Fruit fly (Drosophila melanogaster) whole organism, embryonic: Measurements from ENCODE around the gene CG42726.

Experiments used
- Abd-B ChIP-seq: fragments of 200-800 bp; sonication (Bioruptor generic); optimal IDR thresholded peaks from 2 replicates; lab custom pipeline; 2018; ENCODE audit warnings: missing biosample characterization, mild to moderate bottlenecking, missing genetic modification characterization, moderate library complexity
- Aef1 ChIP-seq: fragments of 200-800 bp; sonication (Bioruptor generic); IDR thresholded peaks from 3 replicates; pipeline ENCODE4 v1.3.6; 2022; ENCODE audit warnings: missing biosample characterization, missing genetic modification characterization
- Asciz ChIP-seq: fragments of 200-800 bp; sonication (Bioruptor generic); optimal IDR thresholded peaks from 2 replicates; lab custom pipeline; 2017; ENCODE audit warnings: missing biosample characterization, mild to moderate bottlenecking, missing genetic modification characterization, missing genetic modification reagents
- Atf3 ChIP-seq: fragments of 200-800 bp; sonication (Bioruptor generic); optimal IDR thresholded peaks from 3 replicates; lab custom pipeline; 2016; ENCODE audit warnings: missing biosample characterization, missing genetic modification characterization
- Bdp1 ChIP-seq: fragments of 200-800 bp; sonication (Bioruptor generic); optimal IDR thresholded peaks from 3 replicates; lab custom pipeline; 2016; ENCODE audit warnings: missing biosample characterization, missing genetic modification characterization
- Bgb ChIP-seq: fragments of 200-800 bp; sonication (Bioruptor generic); IDR thresholded peaks from 2 replicates; pipeline ENCODE4 v1.3.6; 2022; ENCODE audit warnings: missing biosample characterization, missing genetic modification characterization; ENCODE audit not compliant: partially characterized antibody
- C15 ChIP-seq: fragments of 200-800 bp; sonication (Bioruptor generic); IDR thresholded peaks from 3 replicates; pipeline ENCODE4 v1.3.6; 2022; ENCODE audit warnings: missing biosample characterization, missing genetic modification characterization
- CG10321 ChIP-seq: fragments of 200-800 bp; sonication (Bioruptor generic); IDR thresholded peaks from 2 replicates; pipeline ENCODE4 v1.3.6; 2022; ENCODE audit warnings: missing biosample characterization, missing genetic modification characterization
- CG10959 ChIP-seq: fragments of 200-800 bp; sonication (Bioruptor generic); IDR thresholded peaks from 2 replicates; pipeline ENCODE4 v1.3.6; 2022; ENCODE audit warnings: missing biosample characterization, missing genetic modification characterization
- CG11504 ChIP-seq: fragments of 200-800 bp; sonication (Bioruptor generic); optimal IDR thresholded peaks from 3 replicates; lab custom pipeline; 2019; ENCODE audit warnings: missing biosample characterization, mild to moderate bottlenecking, missing genetic modification characterization, moderate library complexity
- CG13424 ChIP-seq: fragments of 200-800 bp; sonication (Bioruptor generic); optimal IDR thresholded peaks from 2 replicates; lab custom pipeline; 2019; ENCODE audit warnings: missing biosample characterization, mild to moderate bottlenecking, missing genetic modification characterization, moderate library complexity
- CG13775 ChIP-seq: fragments of 200-800 bp; sonication (Bioruptor generic); optimal IDR thresholded peaks from 3 replicates; lab custom pipeline; 2017; ENCODE audit warnings: missing biosample characterization, mild to moderate bottlenecking, missing genetic modification characterization
- CG1647 ChIP-seq: fragments of 200-800 bp; sonication (Bioruptor generic); optimal IDR thresholded peaks from 3 replicates; lab custom pipeline; 2016; ENCODE audit warnings: missing biosample characterization, missing genetic modification characterization
- CG16779 ChIP-seq: fragments of 200-800 bp; sonication (Bioruptor generic); IDR thresholded peaks from 2 replicates; pipeline ENCODE4 v1.3.6; 2022; ENCODE audit warnings: missing biosample characterization, missing genetic modification characterization
- CG17829 ChIP-seq: fragments of 200-800 bp; optimal IDR thresholded peaks from 2 replicates; lab custom pipeline; 2019; ENCODE audit warnings: missing biosample characterization, mild to moderate bottlenecking, missing genetic modification characterization, moderate library complexity
- CG1832 ChIP-seq: fragments of 200-800 bp; sonication (Bioruptor generic); optimal IDR thresholded peaks from 2 replicates; lab custom pipeline; 2017; ENCODE audit warnings: missing biosample characterization, mild to moderate bottlenecking, missing genetic modification characterization, inconsistent platforms
- CG3163 ChIP-seq: fragments of 200-800 bp; sonication (Bioruptor generic); optimal IDR thresholded peaks from 3 replicates; lab custom pipeline; 2016; ENCODE audit warnings: missing biosample characterization, missing genetic modification characterization
- CG4328 ChIP-seq: fragments of 200-800 bp; sonication (Bioruptor generic); optimal IDR thresholded peaks from 3 replicates; lab custom pipeline; 2017; ENCODE audit warnings: missing biosample characterization, missing genetic modification reagents, missing genetic modification characterization
- CG4404 ChIP-seq: fragments of 200-800 bp; sonication (Bioruptor generic); IDR thresholded peaks from 2 replicates; pipeline ENCODE4 v1.3.6; 2022; ENCODE audit warnings: missing biosample characterization, missing genetic modification characterization
- CG5245 ChIP-seq: fragments of 200-800 bp; sonication (Bioruptor generic); optimal IDR thresholded peaks from 3 replicates; lab custom pipeline; 2016; ENCODE audit warnings: missing biosample characterization, missing genetic modification characterization
- CG6683 ChIP-seq: fragments of 200-800 bp; sonication (Bioruptor generic); optimal IDR thresholded peaks from 2 replicates; lab custom pipeline; 2017; ENCODE audit warnings: missing biosample characterization, mild to moderate bottlenecking, missing genetic modification characterization, missing genetic modification reagents
- CG7928 ChIP-seq: fragments of 200-800 bp; sonication (Bioruptor generic); optimal IDR thresholded peaks from 2 replicates; lab custom pipeline; 2017; ENCODE audit warnings: missing biosample characterization, mild to moderate bottlenecking, missing genetic modification characterization
- CG8089 ChIP-seq: fragments of 200-800 bp; sonication (Bioruptor generic); optimal IDR thresholded peaks from 3 replicates; lab custom pipeline; 2016; ENCODE audit warnings: missing biosample characterization, missing genetic modification characterization
- CG9817 ChIP-seq: fragments of 200-800 bp; sonication (Bioruptor generic); optimal IDR thresholded peaks from 2 replicates; lab custom pipeline; 2018; ENCODE audit warnings: missing biosample characterization, mild to moderate bottlenecking, missing genetic modification characterization, moderate library complexity
- CHES-1-like ChIP-seq: fragments of 200-800 bp; sonication (Bioruptor generic); optimal IDR thresholded peaks from 2 replicates; lab custom pipeline; 2016; ENCODE audit warnings: missing biosample characterization, missing genetic modification characterization
- ERR ChIP-seq: fragments of 200-800 bp; sonication (Bioruptor generic); optimal IDR thresholded peaks from 2 replicates; lab custom pipeline; 2016; ENCODE audit warnings: missing biosample characterization, missing genetic modification characterization
- Ets97D ChIP-seq: fragments of 200-800 bp; sonication (Bioruptor generic); optimal IDR thresholded peaks from 3 replicates; lab custom pipeline; 2016; ENCODE audit warnings: missing biosample characterization, missing genetic modification characterization
- Hr78 ChIP-seq, 2 experiments: fragments of 200-800 bp in 1 of 2; fragments of >200 bp in 1 of 2; sonication (Bioruptor generic) in 1 of 2; optimal IDR thresholded peaks; 2 replicates each; lab custom pipeline; 2017 to 2019; ENCODE audit warnings: missing biosample characterization in 2 of 2, missing genetic modification characterization in 2 of 2, mild to moderate bottlenecking in 1 of 2, moderate library complexity in 1 of 2
- Kr ChIP-seq: fragments of 200-800 bp; sonication (Bioruptor generic); optimal IDR thresholded peaks from 2 replicates; lab custom pipeline; 2017; ENCODE audit warnings: missing biosample characterization, mild to moderate bottlenecking, missing genetic modification characterization
- Mad ChIP-seq: fragments of 200-800 bp; sonication (Bioruptor generic); optimal IDR thresholded peaks from 2 replicates; lab custom pipeline; 2016; ENCODE audit warnings: missing biosample characterization, missing genetic modification characterization
- Nf-YB ChIP-seq: fragments of 200-800 bp; sonication (Bioruptor generic); optimal IDR thresholded peaks from 3 replicates; lab custom pipeline; 2019; ENCODE audit warnings: missing biosample characterization, mild to moderate bottlenecking, missing genetic modification characterization, moderate library complexity
- Ptx1 ChIP-seq: fragments of 200-800 bp; sonication (Bioruptor generic); IDR thresholded peaks from 2 replicates; pipeline ENCODE4 v1.3.6; 2022; ENCODE audit warnings: missing biosample characterization, missing genetic modification characterization
- Side ChIP-seq: fragments of 200-800 bp; sonication (Bioruptor generic); optimal IDR thresholded peaks from 2 replicates; lab custom pipeline; 2016; ENCODE audit warnings: missing biosample characterization, missing genetic modification characterization
- ab ChIP-seq: fragments of 200-800 bp; sonication (Bioruptor generic); optimal IDR thresholded peaks from 2 replicates; lab custom pipeline; 2016; ENCODE audit warnings: missing biosample characterization, missing genetic modification characterization
- abd-A ChIP-seq: fragments of 200-800 bp; sonication (Bioruptor generic); optimal IDR thresholded peaks from 3 replicates; lab custom pipeline; 2019; ENCODE audit warnings: missing biosample characterization, mild to moderate bottlenecking, missing genetic modification characterization, moderate library complexity
- al ChIP-seq: fragments of 200-800 bp; sonication (Bioruptor generic); IDR thresholded peaks from 2 replicates; pipeline ENCODE4 v1.3.6; 2022; ENCODE audit warnings: missing biosample characterization, missing genetic modification characterization
- ap ChIP-seq: fragments of 200-800 bp; sonication (Bioruptor generic); IDR thresholded peaks from 2 replicates; pipeline ENCODE4 v1.3.6; 2022; ENCODE audit warnings: missing biosample characterization, missing genetic modification characterization
- ato ChIP-seq: fragments of 200-800 bp; sonication (Bioruptor generic); IDR thresholded peaks from 2 replicates; pipeline ENCODE4 v1.3.6; 2022; ENCODE audit warnings: missing biosample characterization, missing genetic modification characterization; ENCODE audit not compliant: partially characterized antibody
- bab2 ChIP-seq: fragments of 200-800 bp; sonication (Bioruptor generic); optimal IDR thresholded peaks from 2 replicates; lab custom pipeline; 2016; ENCODE audit warnings: missing biosample characterization, missing genetic modification characterization
- btn ChIP-seq: fragments of 200-800 bp; sonication (Bioruptor generic); optimal IDR thresholded peaks from 2 replicates; lab custom pipeline; 2016; ENCODE audit warnings: missing biosample characterization, missing genetic modification characterization
- dati ChIP-seq: fragments of 200-800 bp; sonication (Bioruptor generic); IDR thresholded peaks from 2 replicates; pipeline ENCODE4 v1.3.6; 2022; ENCODE audit warnings: missing biosample characterization, missing genetic modification characterization
- en ChIP-seq: fragments of 200-800 bp; sonication (Bioruptor generic); optimal IDR thresholded peaks from 2 replicates; lab custom pipeline; 2016; ENCODE audit warnings: missing biosample characterization, missing genetic modification characterization
- lbe ChIP-seq: fragments of 200-800 bp; sonication (Bioruptor generic); optimal IDR thresholded peaks from 2 replicates; lab custom pipeline; 2016; ENCODE audit warnings: missing biosample characterization, mild to moderate bottlenecking, missing genetic modification characterization
- mam ChIP-seq: fragments of 200-800 bp; sonication (Bioruptor generic); optimal IDR thresholded peaks from 3 replicates; lab custom pipeline; 2016; ENCODE audit warnings: missing biosample characterization, missing genetic modification characterization
- nerfin-1 ChIP-seq: fragments of 200-800 bp; sonication (Bioruptor generic); optimal IDR thresholded peaks from 3 replicates; lab custom pipeline; 2019; ENCODE audit warnings: missing biosample characterization, mild to moderate bottlenecking, missing genetic modification characterization, moderate library complexity
- org-1 ChIP-seq: fragments of 200-800 bp; sonication (Bioruptor generic); optimal IDR thresholded peaks from 2 replicates; lab custom pipeline; 2017; ENCODE audit warnings: missing biosample characterization, missing genetic modification characterization
- pita ChIP-seq: fragments of 200-800 bp; sonication (Bioruptor generic); optimal IDR thresholded peaks from 2 replicates; lab custom pipeline; 2017; ENCODE audit warnings: missing biosample characterization, mild to moderate bottlenecking, missing genetic modification characterization
- seq ChIP-seq: fragments of 200-800 bp; sonication (Bioruptor generic); IDR thresholded peaks from 2 replicates; pipeline ENCODE4 v1.3.6; 2022; ENCODE audit warnings: missing biosample characterization, missing genetic modification characterization
- sima ChIP-seq: fragments of 200-800 bp; sonication (Bioruptor generic); optimal IDR thresholded peaks from 2 replicates; lab custom pipeline; 2016; ENCODE audit warnings: missing biosample characterization, missing genetic modification characterization
- slp2 ChIP-seq: fragments of 200-800 bp; sonication (Bioruptor generic); optimal IDR thresholded peaks from 2 replicates; lab custom pipeline; 2016; ENCODE audit warnings: missing biosample characterization, missing genetic modification characterization
- tgo ChIP-seq: fragments of 200-800 bp; sonication (Bioruptor generic); IDR thresholded peaks from 3 replicates; pipeline ENCODE4 v1.3.6; 2022; ENCODE audit warnings: missing biosample characterization, missing genetic modification characterization
- usp ChIP-seq: fragments of >200 bp; optimal IDR thresholded peaks from 2 replicates; lab custom pipeline; 2017; ENCODE audit warnings: missing biosample characterization, missing genetic modification characterization

CG42726 gene

dm6 chr3R:15371833-15372232, 24.0 kb downstream of the CG42726 start, which contains the start of the genes Ccm3 and CG6136 (continued):
- TF ChIP-seq CG6683 (peak; percentile 26), ato (GFP tag; lab: Robert Waterston, UW) (peak; percentile 95), CG16779 (no peak), Ptx1 (GFP tag; lab: Robert Waterston, UW) (no peak), CG11504 (tag; lab: Kevin White, UChicago) (no peak), ab (GFP tag; lab: Kevin White, UChicago) (no peak), tgo (GFP tag; lab: Robert Waterston, UW) (no peak; the same call in 2 of the 3 replicates), Bdp1 (GFP tag; lab: Kevin White, UChicago) (no peak), lbe (peak; percentile 59), abd-A (no peak), mam (GFP tag; lab: Kevin White, UChicago) (peak; percentile 30), CG1647 (GFP tag; lab: Kevin White, UChicago) (no peak), CG5245 (GFP tag; lab: Kevin White, UChicago) (no peak), en (GFP tag; lab: Kevin White, UChicago) (no peak), Abd-B (GFP tag; lab: Kevin White, UChicago) (no peak), CG4404 (GFP tag; lab: Robert Waterston, UW) (peak; percentile 25; the same call in 1 of the 2 replicates), Side (GFP tag; lab: Kevin White, UChicago) (peak; percentile 59), ERR (GFP tag; lab: Kevin White, UChicago) (peak; percentile 21), sima (GFP tag; lab: Kevin White, UChicago) (no peak), dati (GFP tag; lab: Robert Waterston, UW) (no peak), CG4328 (GFP tag; lab: Kevin White, UChicago) (no peak), Atf3 (GFP tag; lab: Kevin White, UChicago) (no peak), org-1 (no peak), usp (GFP tag; lab: Kevin White, UChicago) (no peak), Kr (GFP tag; lab: Kevin White, UChicago) (no peak), Ets97D (peak; percentile 76), CG7928 (GFP tag; lab: Kevin White, UChicago) (peak; percentile 27), Mad (GFP tag; lab: Kevin White, UChicago) (no peak), bab2 (GFP tag; lab: Kevin White, UChicago) (peak; percentile 34), CG13424 (tag; lab: Kevin White, UChicago) (peak; percentile 3), Nf-YB (GFP tag; lab: Kevin White, UChicago) (no peak), Aef1 (GFP tag; lab: Robert Waterston, UW) (no peak), seq (peak; percentile 17; the same call in 1 of the 2 replicates), CG17829 (peak; percentile 34), btn (GFP tag; lab: Kevin White, UChicago) (no peak), CG10321 (GFP tag; lab: Robert Waterston, UW) (peak; percentile 75), CG9817 (tag; lab: Kevin White, UChicago) (no peak), CHES-1-like (GFP tag; lab: Kevin White, UChicago) (peak; percentile 81), C15 (GFP tag; lab: Robert Waterston, UW) (no peak), slp2 (GFP tag; lab: Kevin White, UChicago) (no peak), pita (GFP tag; lab: Kevin White, UChicago) (no peak), Bgb (GFP tag; lab: Robert Waterston, UW) (peak; percentile 96), CG3163 (GFP tag; lab: Kevin White, UChicago) (peak; percentile 49), Hr78 (GFP tag; optimal IDR thresholded peaks at IDR 0.05; lab: Kevin White, UChicago) (no peak), CG1832 (GFP tag; lab: Kevin White, UChicago) (no peak), ap (GFP tag; lab: Robert Waterston, UW) (no peak), nerfin-1 (tag; lab: Kevin White, UChicago) (peak; percentile 4), CG13775 (GFP tag; lab: Kevin White, UChicago) (no peak), Asciz (GFP tag; lab: Kevin White, UChicago) (no peak), al (peak; percentile 52; the same call in 1 of the 2 replicates), CG8089 (GFP tag; lab: Kevin White, UChicago) (no peak), CG10959 (0 out of 2 replicates have a peak, but pooled peaks have one; percentile 29)
